Fruit fly (Drosophila melanogaster) whole organism, embryonic: ENCODE measurements around the gene CG8476.

Source experiments
- Awh ChIP-seq: fragments of 200-800 bp; sonication (Bioruptor generic); IDR thresholded peaks from 2 replicates; pipeline ENCODE4, ENCODE4 v1.3.6; 2022; ENCODE audit warnings: missing biosample characterization, missing genetic modification characterization
- C15 ChIP-seq: fragments of 200-800 bp; sonication (Bioruptor generic); IDR thresholded peaks from 3 replicates; pipeline ENCODE4 v1.3.6; 2022; ENCODE audit warnings: missing biosample characterization, missing genetic modification characterization
- CG10959 ChIP-seq: fragments of 200-800 bp; sonication (Bioruptor generic); IDR thresholded peaks from 2 replicates; pipeline ENCODE4 v1.3.6; 2022; ENCODE audit warnings: missing biosample characterization, missing genetic modification characterization
- CG11456 ChIP-seq: fragments of 200-800 bp; sonication (Bioruptor generic); IDR thresholded peaks from 3 replicates; pipeline ENCODE4 v1.3.6; 2022; ENCODE audit warnings: missing biosample characterization, missing genetic modification characterization
- CG12299 ChIP-seq: fragments of 200-800 bp; sonication (Bioruptor generic); optimal IDR thresholded peaks from 2 replicates; lab custom pipeline; 2018; ENCODE audit warnings: missing biosample characterization, mild to moderate bottlenecking, missing genetic modification characterization
- CG12769 ChIP-seq: fragments of 200-800 bp; sonication (Bioruptor generic); optimal IDR thresholded peaks from 2 replicates; lab custom pipeline; 2019; ENCODE audit warnings: missing biosample characterization, mild to moderate bottlenecking, missing genetic modification characterization, moderate library complexity
- CG13624 ChIP-seq: fragments of 200-800 bp; sonication (Bioruptor generic); optimal IDR thresholded peaks from 2 replicates; lab custom pipeline; 2016; ENCODE audit warnings: missing biosample characterization, missing genetic modification characterization
- CG13775 ChIP-seq: fragments of 200-800 bp; sonication (Bioruptor generic); optimal IDR thresholded peaks from 3 replicates; lab custom pipeline; 2017; ENCODE audit warnings: missing biosample characterization, mild to moderate bottlenecking, missing genetic modification characterization
- CG15696 ChIP-seq: fragments of 200-800 bp; sonication (Bioruptor generic); optimal IDR thresholded peaks from 2 replicates; lab custom pipeline; 2019; ENCODE audit warnings: missing biosample characterization, mild to moderate bottlenecking, missing genetic modification characterization, moderate library complexity
- CG17912 ChIP-seq: fragments of 200-800 bp; sonication (Bioruptor generic); optimal IDR thresholded peaks from 2 replicates; lab custom pipeline; 2018; ENCODE audit warnings: missing biosample characterization, mild to moderate bottlenecking, missing genetic modification characterization
- CG2116 ChIP-seq: fragments of 200-800 bp; sonication (Bioruptor generic); optimal IDR thresholded peaks from 3 replicates; lab custom pipeline; 2018; ENCODE audit warnings: missing biosample characterization, mild to moderate bottlenecking, missing genetic modification characterization
- CG30403 ChIP-seq: fragments of 200-800 bp; sonication (Bioruptor generic); optimal IDR thresholded peaks from 3 replicates; lab custom pipeline; 2016; ENCODE audit warnings: missing biosample characterization, missing genetic modification characterization
- CG33213 ChIP-seq: fragments of 200-800 bp; sonication (Bioruptor generic); optimal IDR thresholded peaks from 3 replicates; lab custom pipeline; 2016; ENCODE audit warnings: missing biosample characterization, missing genetic modification characterization
- CG3995 ChIP-seq: fragments of 200-800 bp; sonication (Bioruptor generic); optimal IDR thresholded peaks from 3 replicates; lab custom pipeline; 2016; ENCODE audit warnings: missing biosample characterization, missing genetic modification characterization
- CG4282 ChIP-seq: fragments of 200-800 bp; sonication (Bioruptor generic); optimal IDR thresholded peaks from 2 replicates; lab custom pipeline; 2016; ENCODE audit warnings: missing biosample characterization, missing genetic modification characterization
- CG4424 ChIP-seq: fragments of 200-800 bp; sonication (Bioruptor generic); optimal IDR thresholded peaks from 3 replicates; lab custom pipeline; 2016; ENCODE audit warnings: missing biosample characterization, missing genetic modification characterization
- Gsc ChIP-seq: fragments of 200-800 bp; sonication (Bioruptor generic); IDR thresholded peaks from 2 replicates; pipeline ENCODE4 v1.3.6; 2022; ENCODE audit warnings: missing biosample characterization, missing genetic modification characterization
- H15 ChIP-seq: fragments of 200-800 bp; sonication (Bioruptor generic); IDR thresholded peaks from 3 replicates; pipeline ENCODE4 v1.3.6; 2022; ENCODE audit warnings: missing biosample characterization, missing genetic modification characterization
- HLHmδ ChIP-seq: fragments of 200-800 bp; sonication (Bioruptor generic); optimal IDR thresholded peaks from 2 replicates; lab custom pipeline; 2018; ENCODE audit warnings: missing biosample characterization, mild to moderate bottlenecking, missing genetic modification characterization, moderate library complexity
- Hey ChIP-seq: fragments of 200-800 bp; sonication (Bioruptor generic); optimal IDR thresholded peaks from 3 replicates; lab custom pipeline; 2018; ENCODE audit warnings: missing biosample characterization, mild to moderate bottlenecking, missing genetic modification characterization
- Med ChIP-seq: fragments of 200-800 bp; sonication (Bioruptor generic); peaks from one replicate; lab custom pipeline; 2016; ENCODE audit warnings: missing biosample characterization, missing genetic modification characterization, mild to moderate bottlenecking, inconsistent platforms, moderate library complexity
- Poxn ChIP-seq: fragments of 200-800 bp; sonication (Bioruptor generic); IDR thresholded peaks from 2 replicates; pipeline ENCODE4 v1.3.6; 2022; ENCODE audit warnings: missing biosample characterization, missing genetic modification characterization
- Sox102F ChIP-seq: fragments of 200-800 bp; sonication (Bioruptor generic); optimal IDR thresholded peaks from 2 replicates; lab custom pipeline; 2018; ENCODE audit warnings: missing biosample characterization, mild to moderate bottlenecking, missing genetic modification characterization, moderate library complexity
- Vsx1 ChIP-seq: fragments of 200-800 bp; sonication (Bioruptor generic); optimal IDR thresholded peaks from 2 replicates; lab custom pipeline; 2017; ENCODE audit warnings: missing biosample characterization, mild to moderate bottlenecking, missing genetic modification characterization, missing genetic modification reagents
- YL-1 ChIP-seq: fragments of 200-800 bp; sonication (Bioruptor generic); optimal IDR thresholded peaks from 3 replicates; lab custom pipeline; 2017; ENCODE audit warnings: missing biosample characterization, mild to moderate bottlenecking, missing genetic modification characterization
- abd-A ChIP-seq: fragments of 200-800 bp; sonication (Bioruptor generic); optimal IDR thresholded peaks from 3 replicates; lab custom pipeline; 2019; ENCODE audit warnings: missing biosample characterization, mild to moderate bottlenecking, missing genetic modification characterization, moderate library complexity
- chinmo ChIP-seq: fragments of 200-800 bp; sonication (Bioruptor generic); IDR thresholded peaks from 4 replicates; pipeline ENCODE4 v1.3.6; 2022; ENCODE audit warnings: missing biosample characterization, missing genetic modification characterization; ENCODE audit not compliant: partially characterized antibody
- cwo ChIP-seq: fragments of 200-800 bp; sonication (Bioruptor generic); optimal IDR thresholded peaks from 3 replicates; lab custom pipeline; 2017; ENCODE audit warnings: missing biosample characterization, missing genetic modification characterization, mild to moderate bottlenecking, moderate library complexity, missing genetic modification reagents
- h ChIP-seq: fragments of >200 bp; optimal IDR thresholded peaks from 2 replicates; lab custom pipeline; 2017
- hbn ChIP-seq: fragments of 200-800 bp; sonication (Bioruptor generic); IDR thresholded peaks from 2 replicates; pipeline ENCODE4 v1.3.6; 2022; ENCODE audit warnings: missing biosample characterization, missing genetic modification characterization; ENCODE audit not compliant: partially characterized antibody
- onecut ChIP-seq: fragments of 200-800 bp; sonication (Bioruptor generic); IDR thresholded peaks from 2 replicates; pipeline ENCODE4 v1.3.6; 2022; ENCODE audit warnings: missing biosample characterization, missing genetic modification characterization
- rib ChIP-seq: fragments of 200-800 bp; sonication (Bioruptor generic); IDR thresholded peaks from 2 replicates; pipeline ENCODE4 v1.3.6; 2022; ENCODE audit warnings: missing biosample characterization, missing genetic modification characterization
- row ChIP-seq: fragments of 200-800 bp; sonication (Bioruptor generic); IDR thresholded peaks from 3 replicates; pipeline ENCODE4 v1.3.6; 2022; ENCODE audit warnings: missing biosample characterization, missing genetic modification characterization
- run ChIP-seq: fragments of 200-800 bp; sonication (Bioruptor generic); optimal IDR thresholded peaks from 3 replicates; lab custom pipeline; 2018; ENCODE audit warnings: missing biosample characterization, mild to moderate bottlenecking, missing genetic modification characterization
- salm ChIP-seq: fragments of 200-800 bp; sonication (Bioruptor generic); optimal IDR thresholded peaks from 2 replicates; lab custom pipeline; 2018; ENCODE audit warnings: missing biosample characterization, mild to moderate bottlenecking, missing genetic modification characterization
- sens ChIP-seq: fragments of 200-800 bp; sonication (Bioruptor generic); peaks from one replicate; lab custom pipeline; 2016; ENCODE audit warnings: missing biosample characterization, missing genetic modification characterization
- sim ChIP-seq: fragments of 200-800 bp; sonication (Bioruptor generic); IDR thresholded peaks from 2 replicates; pipeline ENCODE4 v1.3.6; 2022; ENCODE audit warnings: missing biosample characterization, missing genetic modification characterization
- slbo ChIP-seq: fragments of 200-800 bp; sonication (Bioruptor generic); IDR thresholded peaks from 2 replicates; pipeline ENCODE4 v1.3.6; 2022; ENCODE audit warnings: missing biosample characterization, missing genetic modification characterization
- so ChIP-seq: fragments of 200-800 bp; sonication (Bioruptor generic); IDR thresholded peaks from 3 replicates; pipeline ENCODE4 v1.3.6; 2022; ENCODE audit warnings: missing biosample characterization, missing genetic modification characterization
- sob ChIP-seq: fragments of 200-800 bp; sonication (Bioruptor generic); IDR thresholded peaks from 2 replicates; pipeline ENCODE4 v1.3.6; 2022; ENCODE audit warnings: missing biosample characterization, missing genetic modification characterization
- tgo ChIP-seq: fragments of 200-800 bp; sonication (Bioruptor generic); IDR thresholded peaks from 3 replicates; pipeline ENCODE4 v1.3.6; 2022; ENCODE audit warnings: missing biosample characterization, missing genetic modification characterization
- tna ChIP-seq: fragments of 200-800 bp; sonication (Bioruptor generic); IDR thresholded peaks from 2 replicates; pipeline ENCODE4 v1.3.6; 2022; ENCODE audit warnings: missing biosample characterization, missing genetic modification characterization; ENCODE audit not compliant: partially characterized antibody
- twi ChIP-seq: fragments of 200-800 bp; optimal IDR thresholded peaks from 2 replicates; lab custom pipeline; 2019; ENCODE audit warnings: missing biosample characterization, mild to moderate bottlenecking, missing genetic modification characterization, moderate library complexity
- unpg ChIP-seq: fragments of 200-800 bp; sonication (Bioruptor generic); optimal IDR thresholded peaks from 3 replicates; lab custom pipeline; 2018; ENCODE audit warnings: missing biosample characterization, mild to moderate bottlenecking, missing genetic modification characterization, moderate library complexity
- usp ChIP-seq: fragments of >200 bp; optimal IDR thresholded peaks from 2 replicates; lab custom pipeline; 2017; ENCODE audit warnings: missing biosample characterization, missing genetic modification characterization
- vvl ChIP-seq: fragments of 200-800 bp; sonication (Bioruptor generic); IDR thresholded peaks from 2 replicates; pipeline ENCODE4 v1.3.6; 2022; ENCODE audit warnings: missing biosample characterization, missing genetic modification characterization
- zen ChIP-seq: fragments of 200-800 bp; sonication (Bioruptor generic); optimal IDR thresholded peaks from 3 replicates; lab custom pipeline; 2018; ENCODE audit warnings: missing biosample characterization, mild to moderate bottlenecking, missing genetic modification characterization, moderate library complexity
- zfh1 ChIP-seq: fragments of 200-800 bp; sonication (Bioruptor generic); IDR thresholded peaks from 3 replicates; pipeline ENCODE4 v1.3.6; 2022; ENCODE audit warnings: missing biosample characterization, missing genetic modification characterization

The CG8476 gene

dm6 chr3R:13257110-13257509 is 36.7 kb upstream of the CG8476 start (continued):
- no peak for TF ChIP-seq row (GFP tag; lab: Robert Waterston, UW)
- no peak for TF ChIP-seq CG4424 (GFP tag; lab: Kevin White, UChicago)
- TF ChIP-seq CG33213 (GFP tag; lab: Kevin White, UChicago): no peak

DNA sequence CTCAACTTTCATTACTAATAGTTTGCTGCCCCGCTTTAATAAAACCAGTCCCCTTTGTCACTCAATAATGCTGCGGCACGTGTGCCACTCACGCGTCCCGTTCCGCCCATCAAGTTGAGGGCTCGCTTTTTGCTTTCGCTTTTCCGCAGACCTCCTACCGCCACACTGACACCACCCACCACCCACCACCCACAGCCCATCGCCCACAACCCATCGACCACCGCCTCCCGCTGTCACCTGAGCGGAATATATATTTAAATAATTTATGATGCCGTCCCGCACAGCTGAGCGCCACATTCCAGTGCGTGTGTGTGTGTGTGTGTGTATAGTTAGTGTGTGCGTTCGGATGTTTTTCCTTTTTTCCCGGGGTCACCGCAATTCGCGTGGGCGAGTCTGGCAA is 21.3 kb upstream of the CG8476 start:
- TF ChIP-seq abd-A (tag; lab: Kevin White, UChicago): peak; percentile 12
- TF ChIP-seq CG17912 (GFP tag; lab: Kevin White, UChicago): no peak
- TF ChIP-seq Hey (tag; lab: Kevin White, UChicago): peak; percentile 68
- no peak for TF ChIP-seq zen (tag; lab: Kevin White, UChicago)
- no peak for TF ChIP-seq slbo
- TF ChIP-seq CG4282 (GFP tag; lab: Kevin White, UChicago): no peak
- peak; percentile 52 for TF ChIP-seq cwo (GFP tag; lab: Kevin White, UChicago)
- TF ChIP-seq usp: no peak
- TF ChIP-seq CG2116 (GFP tag; lab: Kevin White, UChicago): no peak
- no peak for TF ChIP-seq CG30403 (GFP tag; lab: Kevin White, UChicago)
- no peak for TF ChIP-seq Poxn (GFP tag; lab: Robert Waterston, UW)
- no peak for TF ChIP-seq C15

DNA sequence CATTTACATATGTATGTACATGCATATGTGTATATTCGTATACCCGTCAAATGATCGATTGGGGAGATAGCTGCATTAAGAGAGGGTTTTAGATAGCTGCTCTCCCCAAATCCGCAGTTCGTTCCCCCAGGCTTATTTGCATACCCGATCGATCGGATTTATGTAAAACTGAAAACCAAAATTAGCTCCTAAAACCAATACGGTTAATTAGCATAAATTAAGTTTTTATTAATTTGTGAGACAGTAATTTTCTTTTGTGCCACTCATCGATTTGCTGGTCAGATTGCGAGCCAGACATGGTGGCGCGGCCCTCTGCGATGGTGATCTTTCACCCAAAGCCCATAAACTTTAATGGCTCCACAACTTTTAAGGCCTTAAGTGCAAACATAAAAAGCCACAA is 10.8 kb upstream of the CG8476 start:
- TF ChIP-seq vvl (GFP tag; lab: Robert Waterston, UW) (peak; percentile 78; the same call in 1 of the 2 replicates), Vsx1 (peak; percentile 55), CG12769 (tag; lab: Kevin White, UChicago) (peak; percentile 47), abd-A (tag; lab: Kevin White, UChicago) (peak; percentile 55), Awh (peak; percentile 78; the same call in 1 of the 2 replicates), Med (GFP tag; lab: Kevin White, UChicago) (peak; percentile 17), so (GFP tag; lab: Robert Waterston, UW) (no peak), twi (tag; lab: Kevin White, UChicago) (no peak), onecut (GFP tag; lab: Robert Waterston, UW) (peak; percentile 44; the same call in 1 of the 2 replicates), run (peak; percentile 40)

- TF ChIP-seq hbn (GFP tag; lab: Robert Waterston, UW) (no peak), CG10959 (GFP tag; lab: Robert Waterston, UW) (no peak), rib (no peak), vvl (GFP tag; lab: Robert Waterston, UW) (no peak; the same call in 1 of the 2 replicates), tna (no peak), HLHmδ (GFP tag; lab: Kevin White, UChicago) (no peak), chinmo (GFP tag; lab: Robert Waterston, UW) (0 out of 4 replicates have a peak, but pooled peaks have one; percentile 22), sens (peak; percentile 45), sim (GFP tag; lab: Robert Waterston, UW) (no peak), zfh1 (GFP tag; lab: Robert Waterston, UW) (no peak), H15 (GFP tag; lab: Robert Waterston, UW) (0 out of 3 replicates have a peak, but pooled peaks have one; percentile 44), Med (GFP tag; lab: Kevin White, UChicago) (peak; percentile 49), CG11456 (GFP tag; lab: Robert Waterston, UW) (no peak), tgo (GFP tag; lab: Robert Waterston, UW) (no peak), h (lab: Kevin White, UChicago) (no peak), CG13624 (no peak), salm (tag; lab: Kevin White, UChicago) (no peak), YL-1 (no peak), Sox102F (GFP tag; lab: Kevin White, UChicago) (peak; percentile 8), CG3995 (GFP tag; lab: Kevin White, UChicago) (no peak), Gsc (GFP tag; lab: Robert Waterston, UW) (no peak), CG12299 (no peak), CG13775 (GFP tag; lab: Kevin White, UChicago) (no peak), CG15696 (tag; lab: Kevin White, UChicago) (no peak), sob (GFP tag; lab: Robert Waterston, UW) (no peak), CG4282 (GFP tag; lab: Kevin White, UChicago) (no peak), unpg (GFP tag; lab: Kevin White, UChicago) (peak; percentile 5)
Observed at dm6 chr3R:13221820-13222219, 1.4 kb upstream of the CG8476 start.
